Worm (Caenorhabditis elegans): ENCODE measurements around the gene nhr-37.

Gene nhr-37

DNA sequence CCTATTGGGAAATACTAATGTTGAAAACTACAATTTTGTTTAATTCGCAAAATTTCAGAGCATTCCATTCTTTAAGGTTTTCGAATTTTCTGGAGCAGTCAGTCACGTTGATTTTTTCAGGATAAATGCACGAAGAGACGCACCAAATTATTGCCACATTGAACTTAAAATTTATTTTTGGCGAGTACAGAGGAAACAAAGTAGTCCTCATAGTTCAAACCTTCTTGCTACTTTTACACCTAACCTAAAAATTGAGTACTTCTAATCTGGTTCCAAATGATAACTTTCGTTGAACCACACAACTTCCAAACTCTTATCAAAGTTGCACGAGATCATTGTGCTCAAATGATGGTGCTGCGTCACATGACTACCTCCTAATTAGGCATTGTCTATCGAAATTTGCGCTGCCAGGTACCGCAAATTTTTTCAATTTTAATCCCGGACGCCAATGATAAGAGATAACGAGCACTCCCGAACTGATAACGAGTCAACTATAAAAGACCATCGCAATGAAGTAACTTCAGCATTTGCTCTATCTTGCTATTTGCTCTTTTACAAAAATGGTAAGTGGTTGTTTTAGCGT, 7.8 kb upstream of the nhr-37 start, which contains the start of gene cpr-4 (continued):
- peak; percentile 95 for TF ChIP-seq nhr-28 (tag; optimal IDR thresholded peaks at IDR 0.05)
- no peak for TF ChIP-seq daf-19 (GFP tag; conservative IDR thresholded peaks at IDR 0.05)
- no peak for TF ChIP-seq ceh-32 (tag; optimal IDR thresholded peaks at IDR 0.05; ENCODE audit: poor library complexity)
- TF ChIP-seq nhr-41 (GFP tag; IDR thresholded peaks at IDR 0.05) = no peak
- no peak for TF ChIP-seq zag-1 (tag; optimal IDR thresholded peaks at IDR 0.05)
- no peak for TF ChIP-seq D1046.2 (GFP tag; IDR thresholded peaks at IDR 0.05)
- no peak for TF ChIP-seq nhr-11 (tag; optimal IDR thresholded peaks at IDR 0.05)
- TF ChIP-seq F44E2.7 (GFP tag; IDR thresholded peaks at IDR 0.05) = no peak
- TF ChIP-seq nhr-42 (GFP tag; IDR thresholded peaks at IDR 0.05) = no peak
- TF ChIP-seq nhr-10 (tag; optimal IDR thresholded peaks at IDR 0.05) = no peak
- TF ChIP-seq nhr-102 (tag; optimal IDR thresholded peaks at IDR 0.05) = peak; percentile 74
- peak in 1 of 2 experiments; percentile 96 for TF ChIP-seq unc-62 (GFP tag; optimal IDR thresholded peaks at IDR 0.05 in 1 of 2)
- TF ChIP-seq unc-62 (tag; optimal IDR thresholded peaks at IDR 0.05) = no peak
- peak; percentile 88 for TF ChIP-seq nhr-77 (tag; optimal IDR thresholded peaks at IDR 0.05)
- no peak for TF ChIP-seq arid-1 (GFP tag; conservative IDR thresholded peaks at IDR 0.05)
- TF ChIP-seq unc-39 (tag; optimal IDR thresholded peaks at IDR 0.05) = no peak
- TF ChIP-seq snpc-1.2 (GFP tag; IDR thresholded peaks at IDR 0.05) = no peak
- peak; percentile 45 for TF ChIP-seq mep-1 (tag; optimal IDR thresholded peaks at IDR 0.05)
- no peak for TF ChIP-seq duxl-1 (tag; optimal IDR thresholded peaks at IDR 0.05; ENCODE audit: poor library complexity)
- no peak for TF ChIP-seq F10B5.3 (tag; optimal IDR thresholded peaks at IDR 0.05)
- no peak for TF ChIP-seq ZK337.2 (GFP tag; IDR thresholded peaks at IDR 0.05)
- no peak for TF ChIP-seq Y5F2A.4 (GFP tag; optimal IDR thresholded peaks at IDR 0.05)
- TF ChIP-seq fos-1 (tag; optimal IDR thresholded peaks at IDR 0.05) = peak; percentile 8
- no peak for TF ChIP-seq lin-39 (tag; optimal IDR thresholded peaks at IDR 0.05)
- TF ChIP-seq lin-15B (tag; optimal IDR thresholded peaks at IDR 0.05) = no peak
- TF ChIP-seq egl-27 (tag; optimal IDR thresholded peaks at IDR 0.05) = no peak
- no peak for TF ChIP-seq lim-7 (GFP tag; IDR thresholded peaks at IDR 0.05)
- TF ChIP-seq cey-2 (tag; optimal IDR thresholded peaks at IDR 0.05; ENCODE audit: borderline replicate concordance, insufficient read depth) = no peak
- TF ChIP-seq nhr-48 (tag; optimal IDR thresholded peaks at IDR 0.05) = peak; percentile 86
- no peak for TF ChIP-seq nhr-76 (tag; optimal IDR thresholded peaks at IDR 0.05)
- no peak for TF ChIP-seq T26A8.4 (GFP tag; IDR thresholded peaks at IDR 0.05)
- TF ChIP-seq php-3 (GFP tag; IDR thresholded peaks at IDR 0.05) = peak; percentile 28; the same call in 1 of the 2 replicates
- no peak for TF ChIP-seq zip-11 (GFP tag; IDR thresholded peaks at IDR 0.05)
- TF ChIP-seq mdl-1 (tag; optimal IDR thresholded peaks at IDR 0.05) = no peak
- no peak for TF ChIP-seq zfp-3 (GFP tag; conservative IDR thresholded peaks at IDR 0.05)
- TF ChIP-seq lin-29 (GFP tag; IDR thresholded peaks at IDR 0.05) = no peak
- TF ChIP-seq rbr-2 (tag; optimal IDR thresholded peaks at IDR 0.05) = no peak
- no peak for TF ChIP-seq vab-7 (GFP tag; IDR thresholded peaks at IDR 0.05)
- no peak for TF ChIP-seq ceh-44 (GFP tag; IDR thresholded peaks at IDR 0.05)
- peak; percentile 88 for TF ChIP-seq hlh-11 (tag; optimal IDR thresholded peaks at IDR 0.05)
- no peak for TF ChIP-seq set-16 (GFP tag; IDR thresholded peaks at IDR 0.05)
- no peak for TF ChIP-seq dmd-8 (GFP tag; IDR thresholded peaks at IDR 0.05)
- TF ChIP-seq nhr-237 (tag; optimal IDR thresholded peaks at IDR 0.05) = no peak
- 0 out of 2 replicates have a peak, but pooled peaks have one; percentile 39 for TF ChIP-seq pha-4 (GFP tag; IDR thresholded peaks at IDR 0.05)
- no peak for TF ChIP-seq pha-4 (tag; optimal IDR thresholded peaks at IDR 0.05)
- peak; percentile 98 for TF ChIP-seq pqm-1 (tag; optimal IDR thresholded peaks at IDR 0.05)
- TF ChIP-seq hmg-1.1 (GFP tag; IDR thresholded peaks at IDR 0.05) = no peak
- TF ChIP-seq zip-2 (tag; optimal IDR thresholded peaks at IDR 0.05) = no peak
- TF ChIP-seq ZK546.5 (tag; optimal IDR thresholded peaks at IDR 0.05) = no peak
- TF ChIP-seq lin-38 (GFP tag; IDR thresholded peaks at IDR 0.05) = no peak
- TF ChIP-seq mxl-2 (GFP tag; conservative IDR thresholded peaks at IDR 0.05) = no peak
- TF ChIP-seq saeg-2 (GFP tag; IDR thresholded peaks at IDR 0.05) = peak; percentile 64; the same call in 1 of the 2 replicates

Data from whole organism, L4 larva.